Fruit fly (Drosophila melanogaster) whole organism, embryonic: ENCODE measurements around the gene mRpL15.

ENCODE experiments used
- Ada2b ChIP-seq: fragments of 200-800 bp; sonication (Bioruptor generic); IDR thresholded peaks from 2 replicates; pipeline ENCODE4 v1.3.6; 2022; ENCODE audit warnings: missing biosample characterization, missing genetic modification characterization
- B-H2 ChIP-seq: fragments of 200-800 bp; sonication (Bioruptor generic); optimal IDR thresholded peaks from 2 replicates; lab custom pipeline; 2018; ENCODE audit warnings: missing biosample characterization, mild to moderate bottlenecking, missing genetic modification characterization
- Blimp-1 ChIP-seq: fragments of 200-800 bp; sonication (Bioruptor generic); optimal IDR thresholded peaks from 3 replicates; lab custom pipeline; 2018; ENCODE audit warnings: missing biosample characterization, missing genetic modification characterization, mild to moderate bottlenecking, moderate library complexity, missing genetic modification reagents
- CG13424 ChIP-seq: fragments of 200-800 bp; sonication (Bioruptor generic); optimal IDR thresholded peaks from 2 replicates; lab custom pipeline; 2019; ENCODE audit warnings: missing biosample characterization, mild to moderate bottlenecking, missing genetic modification characterization, moderate library complexity
- CG13775 ChIP-seq: fragments of 200-800 bp; sonication (Bioruptor generic); optimal IDR thresholded peaks from 3 replicates; lab custom pipeline; 2017; ENCODE audit warnings: missing biosample characterization, mild to moderate bottlenecking, missing genetic modification characterization
- CG15269 ChIP-seq: fragments of 200-800 bp; sonication (Bioruptor generic); optimal IDR thresholded peaks from 2 replicates; lab custom pipeline; 2018; ENCODE audit warnings: missing biosample characterization, mild to moderate bottlenecking, missing genetic modification characterization, moderate library complexity
- CG16815 ChIP-seq: fragments of 200-800 bp; sonication (Bioruptor generic); optimal IDR thresholded peaks from 3 replicates; lab custom pipeline; 2017; ENCODE audit warnings: missing biosample characterization, mild to moderate bottlenecking, missing genetic modification characterization
- CG17385 ChIP-seq: fragments of 200-800 bp; sonication (Bioruptor generic); optimal IDR thresholded peaks from 3 replicates; lab custom pipeline; 2018; ENCODE audit warnings: missing biosample characterization, mild to moderate bottlenecking, missing genetic modification characterization
- CG31224 ChIP-seq: fragments of 200-800 bp; sonication (Bioruptor generic); IDR thresholded peaks from 2 replicates; pipeline ENCODE4 v1.3.6; 2022; ENCODE audit warnings: missing biosample characterization, missing genetic modification characterization
- CG34376 ChIP-seq: fragments of 200-800 bp; sonication (Bioruptor generic); optimal IDR thresholded peaks from 2 replicates; lab custom pipeline; 2018; ENCODE audit warnings: missing biosample characterization, mild to moderate bottlenecking, missing genetic modification characterization
- CG3847 ChIP-seq: fragments of 200-800 bp; sonication (Bioruptor generic); IDR thresholded peaks from 2 replicates; pipeline ENCODE4 v1.3.6; 2022; ENCODE audit warnings: missing biosample characterization, missing genetic modification characterization
- CG4328 ChIP-seq: fragments of 200-800 bp; sonication (Bioruptor generic); optimal IDR thresholded peaks from 3 replicates; lab custom pipeline; 2017; ENCODE audit warnings: missing biosample characterization, missing genetic modification reagents, missing genetic modification characterization
- CG9817 ChIP-seq: fragments of 200-800 bp; sonication (Bioruptor generic); optimal IDR thresholded peaks from 2 replicates; lab custom pipeline; 2018; ENCODE audit warnings: missing biosample characterization, mild to moderate bottlenecking, missing genetic modification characterization, moderate library complexity
- CkIIα-i1 ChIP-seq: fragments of 200-800 bp; sonication (Bioruptor generic); IDR thresholded peaks from 2 replicates; pipeline ENCODE4 v1.3.6; 2022; ENCODE audit warnings: missing biosample characterization, missing genetic modification characterization
- Dfd ChIP-seq, 2 experiments: fragments of >200 bp; optimal IDR thresholded peaks; 2 replicates each; lab custom pipeline; 2017; ENCODE audit warnings: missing biosample characterization in 2 of 2, missing genetic modification characterization in 2 of 2
- Hand ChIP-seq: fragments of 200-800 bp; sonication (Bioruptor generic); optimal IDR thresholded peaks from 2 replicates; lab custom pipeline; 2017; ENCODE audit warnings: mild to moderate bottlenecking, missing biosample characterization, missing genetic modification reagents, missing genetic modification characterization
- Hey ChIP-seq: fragments of 200-800 bp; sonication (Bioruptor generic); optimal IDR thresholded peaks from 3 replicates; lab custom pipeline; 2018; ENCODE audit warnings: missing biosample characterization, mild to moderate bottlenecking, missing genetic modification characterization
- Med ChIP-seq: fragments of 200-800 bp; sonication (Bioruptor generic); peaks from one replicate; lab custom pipeline; 2016; ENCODE audit warnings: missing biosample characterization, missing genetic modification characterization, mild to moderate bottlenecking, inconsistent platforms, moderate library complexity
- NFAT ChIP-seq: fragments of 200-800 bp; sonication (Bioruptor generic); IDR thresholded peaks from 2 replicates; pipeline ENCODE4 v1.3.6; 2022; ENCODE audit warnings: missing biosample characterization, missing genetic modification characterization
- NfI ChIP-seq: fragments of 200-800 bp; sonication (Bioruptor generic); optimal IDR thresholded peaks from 3 replicates; lab custom pipeline; 2018; ENCODE audit warnings: missing biosample characterization, mild to moderate bottlenecking, missing genetic modification characterization, moderate library complexity
- Ptx1 ChIP-seq: fragments of 200-800 bp; sonication (Bioruptor generic); IDR thresholded peaks from 2 replicates; pipeline ENCODE4 v1.3.6; 2022; ENCODE audit warnings: missing biosample characterization, missing genetic modification characterization
- Scr ChIP-seq: fragments of 200-800 bp; sonication (Bioruptor generic); IDR thresholded peaks from 2 replicates; pipeline ENCODE4 v1.3.6; 2022; ENCODE audit warnings: missing biosample characterization, missing genetic modification characterization; ENCODE audit not compliant: partially characterized antibody
- Trl ChIP-seq, 3 experiments: fragments of >200 bp in 2 of 3; fragments of 200-800 bp in 1 of 3; sonication (Bioruptor generic) in 1 of 3; optimal IDR thresholded peaks; 2 replicates in 1 of 3; 3 replicates in 2 of 3; lab custom pipeline; 2016 to 2017; ENCODE audit warnings: missing biosample characterization in 1 of 3, missing genetic modification characterization in 1 of 3
- bowl ChIP-seq: fragments of 200-800 bp; sonication (Bioruptor generic); IDR thresholded peaks from 2 replicates; pipeline ENCODE4 v1.3.6; 2022; ENCODE audit warnings: missing biosample characterization, missing genetic modification characterization
- cg ChIP-seq: fragments of 200-800 bp; sonication (Bioruptor generic); optimal IDR thresholded peaks from 3 replicates; lab custom pipeline; 2019; ENCODE audit warnings: missing biosample characterization, mild to moderate bottlenecking, missing genetic modification characterization, moderate library complexity
- chinmo ChIP-seq: fragments of 200-800 bp; sonication (Bioruptor generic); IDR thresholded peaks from 4 replicates; pipeline ENCODE4 v1.3.6; 2022; ENCODE audit warnings: missing biosample characterization, missing genetic modification characterization; ENCODE audit not compliant: partially characterized antibody
- chn ChIP-seq: fragments of 200-800 bp; sonication (Bioruptor generic); optimal IDR thresholded peaks from 2 replicates; lab custom pipeline; 2016; ENCODE audit warnings: missing biosample characterization, missing genetic modification characterization
- crp ChIP-seq, 2 experiments: fragments of 200-800 bp; sonication (Bioruptor generic); optimal IDR thresholded peaks; 2 replicates in 1 of 2; 3 replicates in 1 of 2; lab custom pipeline; 2017; ENCODE audit warnings: missing biosample characterization in 2 of 2, missing genetic modification characterization in 2 of 2, mild to moderate bottlenecking in 1 of 2, moderate library complexity in 1 of 2
- dmrt11E ChIP-seq: fragments of 200-800 bp; sonication (Bioruptor generic); optimal IDR thresholded peaks from 3 replicates; lab custom pipeline; 2018; ENCODE audit warnings: missing biosample characterization, mild to moderate bottlenecking, missing genetic modification characterization, moderate library complexity
- dpn ChIP-seq, 2 experiments: fragments of 200-800 bp; sonication (Bioruptor generic); optimal IDR thresholded peaks; 3 replicates each; lab custom pipeline; 2016; ENCODE audit warnings: missing biosample characterization in 2 of 2, missing genetic modification characterization in 2 of 2
- dysf ChIP-seq: fragments of 200-800 bp; sonication (Bioruptor generic); IDR thresholded peaks from 3 replicates; pipeline ENCODE4 v1.3.6; 2022; ENCODE audit warnings: missing biosample characterization, missing genetic modification characterization
- gro ChIP-seq: fragments of 200-800 bp; sonication (Bioruptor generic); optimal IDR thresholded peaks from 2 replicates; lab custom pipeline; 2016; ENCODE audit warnings: missing biosample characterization, missing genetic modification characterization
- h ChIP-seq: fragments of >200 bp; optimal IDR thresholded peaks from 2 replicates; lab custom pipeline; 2017
- klu ChIP-seq: fragments of 200-800 bp; sonication (Bioruptor generic); IDR thresholded peaks from 2 replicates; pipeline ENCODE4 v1.3.6; 2022; ENCODE audit warnings: missing biosample characterization, missing genetic modification characterization
- lmd ChIP-seq: fragments of 200-800 bp; sonication (Bioruptor generic); IDR thresholded peaks from 2 replicates; pipeline ENCODE4 v1.3.6; 2022; ENCODE audit warnings: missing biosample characterization, missing genetic modification characterization
- maf-S ChIP-seq: fragments of 200-800 bp; sonication (Bioruptor generic); optimal IDR thresholded peaks from 2 replicates; lab custom pipeline; 2016; ENCODE audit warnings: missing biosample characterization, missing genetic modification characterization
- nom ChIP-seq: fragments of 200-800 bp; sonication (Bioruptor generic); optimal IDR thresholded peaks from 2 replicates; lab custom pipeline; 2017; ENCODE audit warnings: missing biosample characterization, missing genetic modification characterization, mild to moderate bottlenecking, moderate library complexity, missing genetic modification reagents
- sd ChIP-seq: fragments of 200-800 bp; sonication (Bioruptor generic); optimal IDR thresholded peaks from 3 replicates; lab custom pipeline; 2018; ENCODE audit warnings: missing biosample characterization, mild to moderate bottlenecking, missing genetic modification characterization, moderate library complexity
- sisA ChIP-seq: fragments of 200-800 bp; sonication (Bioruptor generic); IDR thresholded peaks from 2 replicates; pipeline ENCODE4 v1.3.6; 2022; ENCODE audit warnings: missing biosample characterization, missing genetic modification characterization
- sob ChIP-seq: fragments of 200-800 bp; sonication (Bioruptor generic); IDR thresholded peaks from 2 replicates; pipeline ENCODE4 v1.3.6; 2022; ENCODE audit warnings: missing biosample characterization, missing genetic modification characterization
- ssp ChIP-seq: fragments of 200-800 bp; sonication (Bioruptor generic); IDR thresholded peaks from 2 replicates; pipeline ENCODE4 v1.3.6; 2022; ENCODE audit warnings: missing biosample characterization, missing genetic modification characterization

The mRpL15 gene

dm6 chr3L:20440902-20441429 lies 5.0 kb upstream of the mRpL15 start (continued):
- no peak for TF ChIP-seq CG13775 (GFP tag; lab: Kevin White, UChicago)
- TF ChIP-seq CG15269 (tag; lab: Kevin White, UChicago) = no peak
- TF ChIP-seq lmd (GFP tag; lab: Robert Waterston, UW) = no peak
- peak; percentile 44 for TF ChIP-seq CG4328
- TF ChIP-seq CG31224 (GFP tag; lab: Robert Waterston, UW) = no peak
- TF ChIP-seq Hand = no peak
- peak; percentile 37 for TF ChIP-seq gro (GFP tag; lab: Kevin White, UChicago)
- no peak for TF ChIP-seq CG9817 (tag; lab: Kevin White, UChicago)
- no peak for TF ChIP-seq maf-S (GFP tag; lab: Kevin White, UChicago)
- TF ChIP-seq NFAT (GFP tag; lab: Robert Waterston, UW) = no peak
- TF ChIP-seq CG13424 = no peak
- TF ChIP-seq dpn (GFP tag; optimal IDR thresholded peaks at IDR 0.05; lab: Kevin White, UChicago) = no peak
- TF ChIP-seq sob (GFP tag; lab: Robert Waterston, UW) = no peak
- no peak for TF ChIP-seq ssp (GFP tag; lab: Robert Waterston, UW)
- TF ChIP-seq bowl (GFP tag; lab: Robert Waterston, UW) = no peak
- TF ChIP-seq Ptx1 (GFP tag; lab: Robert Waterston, UW) = 0 out of 2 replicates have a peak, but pooled peaks have one; percentile 5
- TF ChIP-seq sd (tag; lab: Kevin White, UChicago) = peak; percentile 5
- TF ChIP-seq CG3847 (GFP tag; lab: Robert Waterston, UW) = no peak
- no peak for TF ChIP-seq dmrt11E (tag; lab: Kevin White, UChicago)
- no peak for TF ChIP-seq crp (GFP tag; optimal IDR thresholded peaks at IDR 0.05; lab: Kevin White, UChicago)
- TF ChIP-seq Ada2b (GFP tag; lab: Robert Waterston, UW) = no peak
- TF ChIP-seq Blimp-1 = no peak
- TF ChIP-seq Med (GFP tag; lab: Kevin White, UChicago) = peak; percentile 74
- no peak for TF ChIP-seq cg (GFP tag; lab: Kevin White, UChicago)
- no peak for TF ChIP-seq NfI
- no peak for TF ChIP-seq dysf (GFP tag; lab: Robert Waterston, UW)
- no peak for TF ChIP-seq CkIIα-i1 (GFP tag; lab: Robert Waterston, UW)
- TF ChIP-seq CG16815 (GFP tag; lab: Kevin White, UChicago) = no peak
- no peak for TF ChIP-seq B-H2 (GFP tag; lab: Kevin White, UChicago)
- no peak for TF ChIP-seq chn (GFP tag; lab: Kevin White, UChicago)
- TF ChIP-seq Scr (GFP tag; lab: Robert Waterston, UW) = no peak
- TF ChIP-seq Dfd (GFP tag; optimal IDR thresholded peaks at IDR 0.05; lab: Kevin White, UChicago) = no peak
- no peak for TF ChIP-seq Hey (tag; lab: Kevin White, UChicago)
- TF ChIP-seq klu (GFP tag; lab: Robert Waterston, UW) = no peak
- TF ChIP-seq CG17385 (GFP tag; lab: Kevin White, UChicago) = no peak
- no peak for TF ChIP-seq sisA (GFP tag; lab: Robert Waterston, UW)
- TF ChIP-seq Trl (optimal IDR thresholded peaks at IDR 0.05; lab: Kevin White, UChicago) = no peak
- TF ChIP-seq Trl (GFP tag; optimal IDR thresholded peaks at IDR 0.05; lab: Kevin White, UChicago) = no peak

- TF ChIP-seq h = no peak
- 0 out of 4 replicates have a peak, but pooled peaks have one; percentile 8 for TF ChIP-seq chinmo (GFP tag; lab: Robert Waterston, UW)
- no peak for TF ChIP-seq nom (GFP tag; lab: Kevin White, UChicago)
- no peak for TF ChIP-seq CG34376
These were observed 3.8 kb upstream of the mRpL15 start, which contains the start of gene Hpd for dm6 chr3L:20439772-20440171. Gene Hpd (minus strand): TSS chr3L:20439872.
